Fruit fly (Drosophila melanogaster) whole organism, embryonic: Measurements from ENCODE around the gene Jon99Fii.
A peak's percentile ranks its signal among the peaks of the same experiment; 100 is the strongest.

Experiments used
- BtbVII ChIP-seq: fragments of 200-800 bp; sonication (Bioruptor generic); optimal IDR thresholded peaks from 3 replicates; lab custom pipeline; 2017; ENCODE audit warnings: missing biosample characterization, mild to moderate bottlenecking, missing genetic modification characterization
- CG11247 ChIP-seq: fragments of 200-800 bp; sonication (Bioruptor generic); IDR thresholded peaks from 2 replicates; pipeline ENCODE4 v1.3.6; 2022; ENCODE audit warnings: missing biosample characterization, missing genetic modification characterization
- CG14050 ChIP-seq: fragments of 200-800 bp; sonication (Bioruptor generic); IDR thresholded peaks from 3 replicates; pipeline ENCODE4 v1.3.6; 2022; ENCODE audit warnings: missing biosample characterization, missing genetic modification characterization
- CG15269 ChIP-seq: fragments of 200-800 bp; sonication (Bioruptor generic); optimal IDR thresholded peaks from 2 replicates; lab custom pipeline; 2018; ENCODE audit warnings: missing biosample characterization, mild to moderate bottlenecking, missing genetic modification characterization, moderate library complexity
- CG16815 ChIP-seq: fragments of 200-800 bp; sonication (Bioruptor generic); optimal IDR thresholded peaks from 3 replicates; lab custom pipeline; 2017; ENCODE audit warnings: missing biosample characterization, mild to moderate bottlenecking, missing genetic modification characterization
- CG17612 ChIP-seq: fragments of 200-800 bp; sonication (Bioruptor generic); IDR thresholded peaks from 2 replicates; pipeline ENCODE4 v1.3.6; 2022; ENCODE audit warnings: missing biosample characterization, missing genetic modification characterization
- CG1792 ChIP-seq: fragments of 200-800 bp; sonication (Bioruptor generic); optimal IDR thresholded peaks from 2 replicates; lab custom pipeline; 2016; ENCODE audit warnings: missing biosample characterization, missing genetic modification characterization
- CG2129 ChIP-seq: fragments of 200-800 bp; sonication (Bioruptor generic); IDR thresholded peaks from 2 replicates; pipeline ENCODE4 v1.3.6; 2022; ENCODE audit warnings: missing biosample characterization, missing genetic modification characterization; ENCODE audit not compliant: partially characterized antibody
- CG6683 ChIP-seq: fragments of 200-800 bp; sonication (Bioruptor generic); optimal IDR thresholded peaks from 2 replicates; lab custom pipeline; 2017; ENCODE audit warnings: missing biosample characterization, mild to moderate bottlenecking, missing genetic modification characterization, missing genetic modification reagents
- CG7745 ChIP-seq: fragments of 200-800 bp; sonication (Bioruptor generic); optimal IDR thresholded peaks from 2 replicates; lab custom pipeline; 2018; ENCODE audit warnings: missing biosample characterization, mild to moderate bottlenecking, missing genetic modification characterization, moderate library complexity
- CG7987 ChIP-seq: fragments of 200-800 bp; sonication (Bioruptor generic); optimal IDR thresholded peaks from 2 replicates; lab custom pipeline; 2018; ENCODE audit warnings: missing biosample characterization, mild to moderate bottlenecking, missing genetic modification characterization, moderate library complexity
- CG9215 ChIP-seq: fragments of 200-800 bp; sonication (Bioruptor generic); IDR thresholded peaks from 2 replicates; pipeline ENCODE4 v1.3.6; 2022; ENCODE audit warnings: missing biosample characterization, missing genetic modification characterization
- Dad ChIP-seq: fragments of 200-800 bp; sonication (Bioruptor generic); optimal IDR thresholded peaks from 3 replicates; lab custom pipeline; 2016; ENCODE audit warnings: missing biosample characterization, missing genetic modification characterization
- Dp ChIP-seq: fragments of 200-800 bp; sonication (Bioruptor generic); optimal IDR thresholded peaks from 2 replicates; lab custom pipeline; 2018; ENCODE audit warnings: missing biosample characterization, mild to moderate bottlenecking, missing genetic modification characterization, moderate library complexity
- E2f2 ChIP-seq: fragments of 200-800 bp; sonication (Bioruptor generic); IDR thresholded peaks from 2 replicates; pipeline ENCODE4 v1.3.6; 2022; ENCODE audit warnings: missing biosample characterization, missing genetic modification characterization
- GATAe ChIP-seq: fragments of 200-800 bp; sonication (Bioruptor generic); conservative IDR thresholded peaks from 2 replicates; pipeline ENCODE4 v1.3.6; 2022; ENCODE audit warnings: missing biosample characterization, missing genetic modification characterization
- H15 ChIP-seq: fragments of 200-800 bp; sonication (Bioruptor generic); IDR thresholded peaks from 3 replicates; pipeline ENCODE4 v1.3.6; 2022; ENCODE audit warnings: missing biosample characterization, missing genetic modification characterization
- Med ChIP-seq: fragments of 200-800 bp; sonication (Bioruptor generic); peaks from one replicate; lab custom pipeline; 2016; ENCODE audit warnings: missing biosample characterization, missing genetic modification characterization, mild to moderate bottlenecking, inconsistent platforms, moderate library complexity
- ash1 ChIP-seq: fragments of 200-800 bp; sonication (Bioruptor generic); optimal IDR thresholded peaks from 2 replicates; lab custom pipeline; 2018; ENCODE audit warnings: missing biosample characterization, mild to moderate bottlenecking, missing genetic modification characterization
- chinmo ChIP-seq: fragments of 200-800 bp; sonication (Bioruptor generic); IDR thresholded peaks from 4 replicates; pipeline ENCODE4 v1.3.6; 2022; ENCODE audit warnings: missing biosample characterization, missing genetic modification characterization; ENCODE audit not compliant: partially characterized antibody
- crol ChIP-seq: fragments of 200-800 bp; sonication (Bioruptor generic); IDR thresholded peaks from 2 replicates; pipeline ENCODE4 v1.3.6; 2022; ENCODE audit warnings: missing biosample characterization, missing genetic modification characterization
- cwo ChIP-seq: fragments of 200-800 bp; sonication (Bioruptor generic); optimal IDR thresholded peaks from 3 replicates; lab custom pipeline; 2017; ENCODE audit warnings: missing biosample characterization, missing genetic modification characterization, mild to moderate bottlenecking, moderate library complexity, missing genetic modification reagents
- da ChIP-seq: fragments of 200-800 bp; sonication (Bioruptor generic); optimal IDR thresholded peaks from 2 replicates; lab custom pipeline; 2016; ENCODE audit warnings: missing biosample characterization, missing genetic modification characterization
- en ChIP-seq: fragments of 200-800 bp; sonication (Bioruptor generic); optimal IDR thresholded peaks from 2 replicates; lab custom pipeline; 2016; ENCODE audit warnings: missing biosample characterization, missing genetic modification characterization
- exex ChIP-seq: fragments of 200-800 bp; sonication (Bioruptor generic); optimal IDR thresholded peaks from 4 replicates; lab custom pipeline; 2018; ENCODE audit warnings: missing biosample characterization, mild to moderate bottlenecking, missing genetic modification characterization, moderate library complexity
- ftz-f1 ChIP-seq: fragments of 200-800 bp; sonication (Bioruptor generic); optimal IDR thresholded peaks from 2 replicates; lab custom pipeline; 2016; ENCODE audit warnings: missing biosample characterization, missing genetic modification characterization
- grau ChIP-seq: fragments of 200-800 bp; optimal IDR thresholded peaks from 3 replicates; lab custom pipeline; 2019; ENCODE audit warnings: missing biosample characterization, mild to moderate bottlenecking, missing genetic modification characterization, moderate library complexity
- grn ChIP-seq: fragments of 200-800 bp; sonication (Bioruptor generic); optimal IDR thresholded peaks from 3 replicates; lab custom pipeline; 2017; ENCODE audit warnings: missing biosample characterization, missing genetic modification characterization
- h ChIP-seq: fragments of >200 bp; optimal IDR thresholded peaks from 2 replicates; lab custom pipeline; 2017
- odd ChIP-seq: fragments of 200-800 bp; sonication (Bioruptor generic); optimal IDR thresholded peaks from 2 replicates; lab custom pipeline; 2017; ENCODE audit warnings: missing biosample characterization, mild to moderate bottlenecking, missing genetic modification characterization
- pho ChIP-seq: fragments of 200-800 bp; sonication (Bioruptor generic); optimal IDR thresholded peaks from 2 replicates; lab custom pipeline; 2016; ENCODE audit warnings: missing biosample characterization, missing genetic modification characterization
- pnt ChIP-seq: fragments of 200-800 bp; sonication (Bioruptor generic); optimal IDR thresholded peaks from 3 replicates; lab custom pipeline; 2016; ENCODE audit warnings: missing biosample characterization, missing genetic modification characterization
- repo ChIP-seq: fragments of 200-800 bp; sonication (Bioruptor generic); optimal IDR thresholded peaks from 2 replicates; lab custom pipeline; 2016; ENCODE audit warnings: missing biosample characterization, missing genetic modification characterization
- run ChIP-seq: fragments of 200-800 bp; sonication (Bioruptor generic); optimal IDR thresholded peaks from 3 replicates; lab custom pipeline; 2018; ENCODE audit warnings: missing biosample characterization, mild to moderate bottlenecking, missing genetic modification characterization
- sd ChIP-seq: fragments of 200-800 bp; sonication (Bioruptor generic); optimal IDR thresholded peaks from 3 replicates; lab custom pipeline; 2018; ENCODE audit warnings: missing biosample characterization, mild to moderate bottlenecking, missing genetic modification characterization, moderate library complexity
- tgo ChIP-seq: fragments of 200-800 bp; sonication (Bioruptor generic); IDR thresholded peaks from 3 replicates; pipeline ENCODE4 v1.3.6; 2022; ENCODE audit warnings: missing biosample characterization, missing genetic modification characterization
- vvl ChIP-seq: fragments of 200-800 bp; sonication (Bioruptor generic); IDR thresholded peaks from 2 replicates; pipeline ENCODE4 v1.3.6; 2022; ENCODE audit warnings: missing biosample characterization, missing genetic modification characterization
- z ChIP-seq: fragments of 200-800 bp; sonication (Bioruptor generic); IDR thresholded peaks from 3 replicates; pipeline ENCODE4 v1.3.6; 2022; ENCODE audit warnings: missing biosample characterization, missing genetic modification characterization

Jon99Fii gene

dm6 chr3R:30449446-30449845 is 38.3 kb downstream of the Jon99Fii start (continued):
- TF ChIP-seq GATAe (GFP tag; lab: Robert Waterston, UW) (peak; percentile 54; the same call in 1 of the 2 replicates), cwo (GFP tag; lab: Kevin White, UChicago) (peak; percentile 8), CG14050 (no peak), grn (GFP tag; lab: Kevin White, UChicago) (peak; percentile 29), ftz-f1 (GFP tag; lab: Kevin White, UChicago) (peak; percentile 48), CG1792 (no peak), vvl (GFP tag; lab: Robert Waterston, UW) (no peak), repo (GFP tag; lab: Kevin White, UChicago) (no peak), run (tag; lab: Kevin White, UChicago) (peak; percentile 70), CG17612 (GFP tag; lab: Robert Waterston, UW) (no peak), grau (tag; lab: Kevin White, UChicago) (no peak), exex (peak; percentile 94), Med (GFP tag; lab: Kevin White, UChicago) (peak; percentile 60), crol (GFP tag; lab: Robert Waterston, UW) (0 out of 2 replicates have a peak, but pooled peaks have one; percentile 5), CG7987 (peak; percentile 98)
- TF ChIP-seq, all 482 proteins: peak for 18

dm6 chr3R:30444946-30445345 is 42.8 kb downstream of the Jon99Fii start, which contains the start of gene Osi23:
TSS of gene Osi23 (minus strand) at chr3R:30445046.
- TF ChIP-seq BtbVII (GFP tag; lab: Kevin White, UChicago) (no peak), en (no peak), CG15269 (tag; lab: Kevin White, UChicago) (no peak), CG2129 (GFP tag; lab: Robert Waterston, UW) (no peak), z (GFP tag; lab: Robert Waterston, UW) (no peak), chinmo (GFP tag; lab: Robert Waterston, UW) (no peak), tgo (GFP tag; lab: Robert Waterston, UW) (no peak), CG11247 (GFP tag; lab: Robert Waterston, UW) (no peak), h (no peak), da (GFP tag; lab: Kevin White, UChicago) (no peak), Dad (GFP tag; lab: Kevin White, UChicago) (no peak), pho (no peak), CG16815 (GFP tag; lab: Kevin White, UChicago) (no peak), CG7745 (tag; lab: Kevin White, UChicago) (no peak)
- TF ChIP-seq, all 482 proteins: peak for 0

dm6 chr3R:30443549-30444133 is 44.1 kb downstream of the Jon99Fii start, which contains the start of gene CG15537:
TSS of gene CG15537 (minus strand) at chr3R:30443599.
- TF ChIP-seq pnt (GFP tag; lab: Kevin White, UChicago) = no peak
- no peak for TF ChIP-seq CG6683 (GFP tag; lab: Kevin White, UChicago)
- no peak for TF ChIP-seq H15
- peak; percentile 58 for TF ChIP-seq Dp (GFP tag; lab: Kevin White, UChicago)
- TF ChIP-seq ash1 (GFP tag; lab: Kevin White, UChicago) = no peak
- TF ChIP-seq odd (GFP tag; lab: Kevin White, UChicago) = no peak
- TF ChIP-seq E2f2 (GFP tag; lab: Robert Waterston, UW) = peak; percentile 49; the same call in 1 of the 2 replicates
- peak; percentile 44; the same call in 1 of the 2 replicates for TF ChIP-seq CG9215
- no peak for TF ChIP-seq sd (tag; lab: Kevin White, UChicago)
- TF ChIP-seq, all 482 proteins: peak for 3
